Fruit fly (Drosophila melanogaster) whole organism, wandering third instar larva: ENCODE results near the gene Hsc70-1.
A peak's percentile ranks its signal among the peaks of the same experiment; 100 is the strongest.

ENCODE experiments used
- Abd-B ChIP-seq: fragments of >200 bp; optimal IDR thresholded peaks from 2 replicates; lab custom pipeline; 2017; ENCODE audit warnings: missing biosample characterization, missing genetic modification characterization
- CG9705 ChIP-seq: fragments of 200-800 bp; sonication (Bioruptor generic); optimal IDR thresholded peaks from 2 replicates; lab custom pipeline; 2018; ENCODE audit warnings: missing biosample characterization, mild to moderate bottlenecking, missing genetic modification characterization
- Dfd ChIP-seq: fragments of >200 bp; optimal IDR thresholded peaks from 2 replicates; lab custom pipeline; 2017; ENCODE audit warnings: missing biosample characterization, missing genetic modification characterization
- Hr78 ChIP-seq: fragments of >200 bp; optimal IDR thresholded peaks from 2 replicates; lab custom pipeline; 2017; ENCODE audit warnings: missing biosample characterization, missing genetic modification characterization
- lola ChIP-seq: fragments of >200 bp; optimal IDR thresholded peaks from 2 replicates; lab custom pipeline; 2017; ENCODE audit warnings: missing biosample characterization, missing genetic modification characterization
- usp ChIP-seq: fragments of >200 bp; optimal IDR thresholded peaks from 2 replicates; lab custom pipeline; 2017; ENCODE audit warnings: missing biosample characterization, missing genetic modification characterization

dm6 chr3L:13982516-13982915 is 8.7 kb downstream of the Hsc70-1 start:
- TF ChIP-seq CG9705 (GFP tag; lab: Kevin White, UChicago): no peak
- TF ChIP-seq Hr78 (GFP tag; lab: Kevin White, UChicago): no peak
- no peak for TF ChIP-seq lola (GFP tag; lab: Kevin White, UChicago)
- no peak for TF ChIP-seq Abd-B (GFP tag; lab: Kevin White, UChicago)
- TF ChIP-seq usp (GFP tag; lab: Kevin White, UChicago): no peak
- peak; percentile 99 for TF ChIP-seq Dfd (GFP tag; lab: Kevin White, UChicago)
